Fruit fly (Drosophila melanogaster) whole organism, embryonic: ENCODE measurements around the gene Sec5.

Source experiments
- Bdp1 ChIP-seq: fragments of 200-800 bp; sonication (Bioruptor generic); optimal IDR thresholded peaks from 3 replicates; lab custom pipeline; 2016; ENCODE audit warnings: missing biosample characterization, missing genetic modification characterization
- CG10209 ChIP-seq: fragments of 200-800 bp; sonication (Bioruptor generic); optimal IDR thresholded peaks from 3 replicates; lab custom pipeline; 2017; ENCODE audit warnings: missing biosample characterization, mild to moderate bottlenecking, missing genetic modification characterization, missing genetic modification reagents
- CG10267 ChIP-seq: fragments of 200-800 bp; sonication (Bioruptor generic); optimal IDR thresholded peaks from 2 replicates; lab custom pipeline; 2018; ENCODE audit warnings: missing biosample characterization, mild to moderate bottlenecking, missing genetic modification characterization, moderate library complexity
- CG10543 ChIP-seq: fragments of 200-800 bp; sonication (Bioruptor generic); optimal IDR thresholded peaks from 3 replicates; lab custom pipeline; 2017; ENCODE audit warnings: missing biosample characterization, mild to moderate bottlenecking, missing genetic modification characterization, moderate library complexity
- CG11560 ChIP-seq: fragments of 200-800 bp; sonication (Bioruptor generic); IDR thresholded peaks from 3 replicates; pipeline ENCODE4 v1.3.6; 2022; ENCODE audit warnings: missing biosample characterization, missing genetic modification characterization
- CG12744 ChIP-seq: fragments of 200-800 bp; sonication (Bioruptor generic); optimal IDR thresholded peaks from 2 replicates; lab custom pipeline; 2016; ENCODE audit warnings: missing biosample characterization, missing genetic modification characterization
- CG13296 ChIP-seq: fragments of 200-800 bp; sonication (Bioruptor generic); optimal IDR thresholded peaks from 3 replicates; lab custom pipeline; 2018; ENCODE audit warnings: missing biosample characterization, mild to moderate bottlenecking, missing genetic modification characterization
- CG15073 ChIP-seq: fragments of 200-800 bp; sonication (Bioruptor generic); optimal IDR thresholded peaks from 2 replicates; lab custom pipeline; 2016; ENCODE audit warnings: missing biosample characterization, missing genetic modification characterization
- CG17912 ChIP-seq: fragments of 200-800 bp; sonication (Bioruptor generic); optimal IDR thresholded peaks from 2 replicates; lab custom pipeline; 2018; ENCODE audit warnings: missing biosample characterization, mild to moderate bottlenecking, missing genetic modification characterization
- CG2678 ChIP-seq: fragments of 200-800 bp; sonication (Bioruptor generic); optimal IDR thresholded peaks from 3 replicates; lab custom pipeline; 2019; ENCODE audit warnings: missing biosample characterization, mild to moderate bottlenecking, missing genetic modification characterization, moderate library complexity
- CG30403 ChIP-seq: fragments of 200-800 bp; sonication (Bioruptor generic); optimal IDR thresholded peaks from 3 replicates; lab custom pipeline; 2016; ENCODE audit warnings: missing biosample characterization, missing genetic modification characterization
- CG43689 ChIP-seq: fragments of 200-800 bp; sonication (Bioruptor generic); IDR thresholded peaks from 2 replicates; pipeline ENCODE4 v1.3.6; 2022; ENCODE audit warnings: missing biosample characterization, missing genetic modification characterization
- CG5180 ChIP-seq: fragments of 200-800 bp; sonication (Bioruptor generic); optimal IDR thresholded peaks from 3 replicates; lab custom pipeline; 2017; ENCODE audit warnings: missing biosample characterization, missing genetic modification characterization, mild to moderate bottlenecking, moderate library complexity, missing genetic modification reagents
- CG6654 ChIP-seq: fragments of 200-800 bp; sonication (Bioruptor generic); optimal IDR thresholded peaks from 2 replicates; lab custom pipeline; 2017; ENCODE audit warnings: missing biosample characterization, mild to moderate bottlenecking, missing genetic modification characterization
- CG7271 ChIP-seq: fragments of 200-800 bp; sonication (Bioruptor generic); optimal IDR thresholded peaks from 2 replicates; lab custom pipeline; 2018; ENCODE audit warnings: missing biosample characterization, mild to moderate bottlenecking, missing genetic modification characterization, moderate library complexity
- CG7963 ChIP-seq: fragments of 200-800 bp; sonication (Bioruptor generic); IDR thresholded peaks from 3 replicates; pipeline ENCODE4 v1.3.6; 2022; ENCODE audit warnings: missing biosample characterization, missing genetic modification characterization; ENCODE audit not compliant: partially characterized antibody
- CG8388 ChIP-seq: fragments of 200-800 bp; sonication (Bioruptor generic); optimal IDR thresholded peaks from 2 replicates; lab custom pipeline; 2019; ENCODE audit warnings: missing biosample characterization, mild to moderate bottlenecking, missing genetic modification characterization, moderate library complexity
- CG9727 ChIP-seq: fragments of 200-800 bp; sonication (Bioruptor generic); optimal IDR thresholded peaks from 3 replicates; lab custom pipeline; 2017; ENCODE audit warnings: missing biosample characterization, mild to moderate bottlenecking, missing genetic modification characterization
- Dip3 ChIP-seq: fragments of 200-800 bp; sonication (Bioruptor generic); optimal IDR thresholded peaks from 3 replicates; lab custom pipeline; 2016; ENCODE audit warnings: missing biosample characterization, missing genetic modification characterization
- Gsc ChIP-seq: fragments of 200-800 bp; sonication (Bioruptor generic); IDR thresholded peaks from 2 replicates; pipeline ENCODE4 v1.3.6; 2022; ENCODE audit warnings: missing biosample characterization, missing genetic modification characterization
- HLH4C ChIP-seq: fragments of 200-800 bp; sonication (Bioruptor generic); IDR thresholded peaks from 3 replicates; pipeline ENCODE4 v1.3.6; 2022; ENCODE audit warnings: missing biosample characterization, missing genetic modification characterization; ENCODE audit not compliant: partially characterized antibody
- Kr ChIP-seq: fragments of 200-800 bp; sonication (Bioruptor generic); optimal IDR thresholded peaks from 2 replicates; lab custom pipeline; 2017; ENCODE audit warnings: missing biosample characterization, mild to moderate bottlenecking, missing genetic modification characterization
- MBD-R2 ChIP-seq: fragments of 200-800 bp; sonication (Bioruptor generic); IDR thresholded peaks from 2 replicates; pipeline ENCODE4 v1.3.6; 2022; ENCODE audit warnings: missing biosample characterization, missing genetic modification characterization
- Meics ChIP-seq: fragments of 200-800 bp; sonication (Bioruptor generic); optimal IDR thresholded peaks from 2 replicates; lab custom pipeline; 2017; ENCODE audit warnings: missing biosample characterization, mild to moderate bottlenecking, missing genetic modification characterization
- Mes4 ChIP-seq: fragments of 200-800 bp; sonication (Bioruptor generic); optimal IDR thresholded peaks from 2 replicates; lab custom pipeline; 2016; ENCODE audit warnings: missing biosample characterization, missing genetic modification characterization
- NC2α ChIP-seq: fragments of 200-800 bp; sonication (Bioruptor generic); optimal IDR thresholded peaks from 2 replicates; lab custom pipeline; 2016; ENCODE audit warnings: missing biosample characterization, missing genetic modification characterization
- NC2β ChIP-seq: fragments of 200-800 bp; sonication (Bioruptor generic); optimal IDR thresholded peaks from 2 replicates; lab custom pipeline; 2016; ENCODE audit warnings: missing biosample characterization, missing genetic modification characterization
- Opbp ChIP-seq: fragments of 200-800 bp; sonication (Bioruptor generic); IDR thresholded peaks from 3 replicates; pipeline ENCODE4 v1.3.6; 2022; ENCODE audit warnings: missing biosample characterization, missing genetic modification characterization; ENCODE audit not compliant: partially characterized antibody
- Scr ChIP-seq: fragments of 200-800 bp; sonication (Bioruptor generic); IDR thresholded peaks from 2 replicates; pipeline ENCODE4 v1.3.6; 2022; ENCODE audit warnings: missing biosample characterization, missing genetic modification characterization; ENCODE audit not compliant: partially characterized antibody
- Sox102F ChIP-seq: fragments of 200-800 bp; sonication (Bioruptor generic); optimal IDR thresholded peaks from 2 replicates; lab custom pipeline; 2018; ENCODE audit warnings: missing biosample characterization, mild to moderate bottlenecking, missing genetic modification characterization, moderate library complexity
- Sry-δ ChIP-seq: fragments of 200-800 bp; sonication (Bioruptor generic); optimal IDR thresholded peaks from 2 replicates; lab custom pipeline; 2016; ENCODE audit warnings: missing biosample characterization, missing genetic modification characterization
- Stat92E ChIP-seq, 3 experiments: fragments of >200 bp in 2 of 3; fragments of 200-800 bp in 1 of 3; sonication (Bioruptor generic) in 1 of 3; optimal IDR thresholded peaks; 2 replicates each; lab custom pipeline; 2017 to 2019; ENCODE audit warnings: missing biosample characterization in 3 of 3, missing genetic modification characterization in 3 of 3, mild to moderate bottlenecking in 1 of 3, moderate library complexity in 1 of 3
- Usf ChIP-seq: fragments of 200-800 bp; sonication (Bioruptor generic); optimal IDR thresholded peaks from 2 replicates; lab custom pipeline; 2017; ENCODE audit warnings: missing genotype, missing biosample characterization, missing genetic modification characterization
- YL-1 ChIP-seq: fragments of 200-800 bp; sonication (Bioruptor generic); optimal IDR thresholded peaks from 3 replicates; lab custom pipeline; 2017; ENCODE audit warnings: missing biosample characterization, mild to moderate bottlenecking, missing genetic modification characterization
- ac ChIP-seq: fragments of 200-800 bp; sonication (Bioruptor generic); optimal IDR thresholded peaks from 3 replicates; lab custom pipeline; 2017; ENCODE audit warnings: missing biosample characterization, mild to moderate bottlenecking, missing genetic modification characterization
- ase ChIP-seq: fragments of 200-800 bp; sonication (Bioruptor generic); IDR thresholded peaks from 3 replicates; pipeline ENCODE4 v1.3.6; 2022; ENCODE audit warnings: missing biosample characterization, missing genetic modification characterization
- ash1 ChIP-seq: fragments of 200-800 bp; sonication (Bioruptor generic); optimal IDR thresholded peaks from 2 replicates; lab custom pipeline; 2018; ENCODE audit warnings: missing biosample characterization, mild to moderate bottlenecking, missing genetic modification characterization
- br ChIP-seq: fragments of >200 bp; optimal IDR thresholded peaks from 2 replicates; lab custom pipeline; 2017
- chinmo ChIP-seq: fragments of 200-800 bp; sonication (Bioruptor generic); IDR thresholded peaks from 4 replicates; pipeline ENCODE4 v1.3.6; 2022; ENCODE audit warnings: missing biosample characterization, missing genetic modification characterization; ENCODE audit not compliant: partially characterized antibody
- dati ChIP-seq: fragments of 200-800 bp; sonication (Bioruptor generic); IDR thresholded peaks from 2 replicates; pipeline ENCODE4 v1.3.6; 2022; ENCODE audit warnings: missing biosample characterization, missing genetic modification characterization
- dysf ChIP-seq: fragments of 200-800 bp; sonication (Bioruptor generic); IDR thresholded peaks from 3 replicates; pipeline ENCODE4 v1.3.6; 2022; ENCODE audit warnings: missing biosample characterization, missing genetic modification characterization
- en ChIP-seq: fragments of 200-800 bp; sonication (Bioruptor generic); optimal IDR thresholded peaks from 2 replicates; lab custom pipeline; 2016; ENCODE audit warnings: missing biosample characterization, missing genetic modification characterization
- ham ChIP-seq: fragments of 200-800 bp; sonication (Bioruptor generic); IDR thresholded peaks from 2 replicates; pipeline ENCODE4 v1.3.6; 2022; ENCODE audit warnings: missing biosample characterization, missing genetic modification characterization
- kay ChIP-seq: fragments of 200-800 bp; sonication (Bioruptor generic); optimal IDR thresholded peaks from 2 replicates; lab custom pipeline; 2016; ENCODE audit warnings: missing biosample characterization, missing genetic modification characterization
- mam ChIP-seq: fragments of 200-800 bp; sonication (Bioruptor generic); optimal IDR thresholded peaks from 3 replicates; lab custom pipeline; 2016; ENCODE audit warnings: missing biosample characterization, missing genetic modification characterization
- nmo ChIP-seq: fragments of 200-800 bp; sonication (Bioruptor generic); optimal IDR thresholded peaks from 2 replicates; lab custom pipeline; 2018; ENCODE audit warnings: missing biosample characterization, mild to moderate bottlenecking, missing genetic modification characterization, moderate library complexity
- pb ChIP-seq: fragments of 200-800 bp; sonication (Bioruptor generic); optimal IDR thresholded peaks from 3 replicates; lab custom pipeline; 2016; ENCODE audit warnings: missing biosample characterization, missing genetic modification characterization
- row ChIP-seq: fragments of 200-800 bp; sonication (Bioruptor generic); IDR thresholded peaks from 3 replicates; pipeline ENCODE4 v1.3.6; 2022; ENCODE audit warnings: missing biosample characterization, missing genetic modification characterization
- seq ChIP-seq: fragments of 200-800 bp; sonication (Bioruptor generic); IDR thresholded peaks from 2 replicates; pipeline ENCODE4 v1.3.6; 2022; ENCODE audit warnings: missing biosample characterization, missing genetic modification characterization
- ttk ChIP-seq: fragments of 200-800 bp; sonication (Bioruptor generic); IDR thresholded peaks from 2 replicates; pipeline ENCODE4 v2.1.2; 2022; ENCODE audit warnings: missing biosample characterization, missing genetic modification characterization
- vfl ChIP-seq: fragments of 200-800 bp; sonication (Bioruptor generic); optimal IDR thresholded peaks from 2 replicates; lab custom pipeline; 2016; ENCODE audit warnings: missing biosample characterization, missing genetic modification characterization
- zfh2 ChIP-seq: fragments of 200-800 bp; sonication (Bioruptor generic); optimal IDR thresholded peaks from 2 replicates; lab custom pipeline; 2016; ENCODE audit warnings: missing biosample characterization, missing genetic modification characterization

The Sec5 gene

dm6 chr2L:3435086-3435485, 22.0 kb upstream of the Sec5 start (continued):
- no peak for TF ChIP-seq Stat92E (GFP tag; optimal IDR thresholded peaks at IDR 0.05; lab: Kevin White, UChicago)
- peak; percentile 59; the same call in 2 of the 3 replicates for TF ChIP-seq dysf
- no peak for TF ChIP-seq en (GFP tag; lab: Kevin White, UChicago)
- no peak; the same call in 1 of the 2 replicates for TF ChIP-seq MBD-R2 (GFP tag; lab: Robert Waterston, UW)
- peak; percentile 37 for TF ChIP-seq CG30403 (GFP tag; lab: Kevin White, UChicago)
- TF ChIP-seq CG10543 (GFP tag; lab: Kevin White, UChicago), result no peak
- TF ChIP-seq pb (GFP tag; lab: Kevin White, UChicago), result no peak
- TF ChIP-seq NC2β (GFP tag; lab: Kevin White, UChicago), result no peak
- TF ChIP-seq ash1 (GFP tag; lab: Kevin White, UChicago), result no peak
- TF ChIP-seq Dip3 (GFP tag; lab: Kevin White, UChicago), result no peak
- TF ChIP-seq vfl (GFP tag; lab: Kevin White, UChicago), result no peak
- TF ChIP-seq CG43689 (GFP tag; lab: Robert Waterston, UW), result no peak
- TF ChIP-seq nmo (GFP tag; lab: Kevin White, UChicago), result peak; percentile 48
- TF ChIP-seq Usf (GFP tag; lab: Kevin White, UChicago), result no peak
- no peak for TF ChIP-seq YL-1 (GFP tag; lab: Kevin White, UChicago)
- no peak for TF ChIP-seq Meics (GFP tag; lab: Kevin White, UChicago)
- no peak for TF ChIP-seq HLH4C (GFP tag; lab: Robert Waterston, UW)
- no peak for TF ChIP-seq NC2α
- TF ChIP-seq CG2678, result peak; percentile 54
- no peak for TF ChIP-seq br (lab: Kevin White, UChicago)
- TF ChIP-seq CG17912 (GFP tag; lab: Kevin White, UChicago), result no peak
- TF ChIP-seq Sry-δ, result no peak
- no peak for TF ChIP-seq mam (GFP tag; lab: Kevin White, UChicago)
- no peak for TF ChIP-seq ham (GFP tag; lab: Robert Waterston, UW)
- TF ChIP-seq zfh2 (GFP tag; lab: Kevin White, UChicago), result no peak
- no peak for TF ChIP-seq Kr (GFP tag; lab: Kevin White, UChicago)
- no peak for TF ChIP-seq Scr (GFP tag; lab: Robert Waterston, UW)
- peak; percentile 64 for TF ChIP-seq row (GFP tag; lab: Robert Waterston, UW)
- no peak for TF ChIP-seq CG7271
- no peak for TF ChIP-seq Bdp1 (GFP tag; lab: Kevin White, UChicago)
- TF ChIP-seq CG6654, result no peak
- TF ChIP-seq Gsc (GFP tag; lab: Robert Waterston, UW), result 0 out of 2 replicates have a peak, but pooled peaks have one; percentile 31
- TF ChIP-seq CG13296 (GFP tag; lab: Kevin White, UChicago), result no peak
- TF ChIP-seq CG9727 (GFP tag; lab: Kevin White, UChicago), result peak; percentile 32
- no peak for TF ChIP-seq dati (GFP tag; lab: Robert Waterston, UW)
- TF ChIP-seq CG12744 (GFP tag; lab: Kevin White, UChicago), result no peak
- peak; percentile 19 for TF ChIP-seq CG10267
- TF ChIP-seq chinmo (GFP tag; lab: Robert Waterston, UW), result no peak
- TF ChIP-seq Mes4 (GFP tag; lab: Kevin White, UChicago), result no peak
- TF ChIP-seq ac, result no peak
- TF ChIP-seq Sox102F (GFP tag; lab: Kevin White, UChicago), result peak; percentile 60
- TF ChIP-seq kay (GFP tag; lab: Kevin White, UChicago), result no peak
- TF ChIP-seq Opbp (GFP tag; lab: Robert Waterston, UW), result no peak
- peak; percentile 17 for TF ChIP-seq CG8388
- no peak for TF ChIP-seq CG11560 (tag; lab: Robert Waterston, UW)
- peak; percentile 59 for TF ChIP-seq ase
- no peak for TF ChIP-seq CG7963
- TF ChIP-seq CG5180, result peak; percentile 26
- peak; percentile 53 for TF ChIP-seq CG10209 (GFP tag; lab: Kevin White, UChicago)
- no peak for TF ChIP-seq CG15073
- TF ChIP-seq ttk (GFP tag; lab: Robert Waterston, UW), result peak; percentile 62
- no peak for TF ChIP-seq seq (GFP tag; lab: Robert Waterston, UW)
